Worm (Caenorhabditis elegans) whole organism, L4 larva: ENCODE data around the gene grk-1.

ENCODE experiments used
- F10B5.3 ChIP-seq: sonication (generic microtip); optimal IDR thresholded peaks from 2 replicates; lab custom pipeline; 2016; ENCODE audit warnings: mild to moderate bottlenecking, missing genetic modification characterization, missing compliant biosample characterization
- F44E2.7 ChIP-seq: fragments of 200-800 bp; sonication (Bioruptor generic); IDR thresholded peaks from 2 replicates; pipeline ENCODE4 v2.1.2; 2022; ENCODE audit warnings: missing genetic modification characterization, missing compliant biosample characterization
- T20F7.1 ChIP-seq: fragments of 200-800 bp; sonication (Bioruptor generic); optimal IDR thresholded peaks from 2 replicates; lab custom pipeline; 2018; ENCODE audit warnings: mild to moderate bottlenecking, missing genetic modification characterization, missing compliant biosample characterization
- Y48G9A.11 ChIP-seq: fragments of 200-800 bp; sonication (Bioruptor generic); IDR thresholded peaks from 2 replicates; pipeline ENCODE4 v1.3.6; 2022; ENCODE audit warnings: missing genetic modification reagents, missing genetic modification characterization, missing compliant biosample characterization
- Y75B8A.6 ChIP-seq: fragments of 200-800 bp; sonication (Bioruptor generic); IDR thresholded peaks from 2 replicates; pipeline ENCODE4 v1.3.6; 2022; ENCODE audit warnings: missing genetic modification reagents, missing genetic modification characterization, missing compliant biosample characterization
- aha-1 ChIP-seq: fragments of 150-350 bp; peaks from one replicate; lab custom pipeline; 2014; ENCODE audit warnings: missing biosample characterization, missing genetic modification characterization
- ceh-28 ChIP-seq: fragments of 150-350 bp; optimal IDR thresholded peaks from 2 replicates; lab custom pipeline; 2014; ENCODE audit warnings: missing biosample characterization, missing genetic modification reagents, missing genetic modification characterization
- ceh-32 ChIP-seq: sonication (generic microtip); optimal IDR thresholded peaks from 2 replicates; lab custom pipeline; 2016; ENCODE audit warnings: mild to moderate bottlenecking, missing genetic modification characterization, missing compliant biosample characterization; ENCODE audit not compliant: poor library complexity
- ceh-82 ChIP-seq: sonication (generic microtip); optimal IDR thresholded peaks from 2 replicates; lab custom pipeline; 2017; ENCODE audit warnings: missing biosample characterization, missing genetic modification characterization
- ces-1 ChIP-seq: fragments of 150-350 bp; sonication (generic microtip); optimal IDR thresholded peaks from 4 replicates; lab custom pipeline; 2014; ENCODE audit warnings: missing biosample characterization, missing genetic modification reagents, missing genetic modification characterization
- daf-16 ChIP-seq, 3 experiments: sonication (generic microtip); optimal IDR thresholded peaks; 2 replicates each; lab custom pipeline; 2016 to 2017; ENCODE audit warnings: missing genetic modification characterization in 3 of 3, missing genetic modification reagents in 3 of 3, mild to moderate bottlenecking in 2 of 3, missing compliant biosample characterization in 2 of 3, missing biosample characterization in 1 of 3, moderate library complexity in 1 of 3
- dmd-6 ChIP-seq: fragments of 200-800 bp; sonication (Bioruptor generic); IDR thresholded peaks from 2 replicates; pipeline ENCODE4 v1.3.6; 2022; ENCODE audit warnings: missing genetic modification reagents, missing genetic modification characterization, missing compliant biosample characterization
- dmd-8 ChIP-seq: fragments of 200-800 bp; sonication (Bioruptor generic); IDR thresholded peaks from 2 replicates; pipeline ENCODE4 v1.3.6; 2022; ENCODE audit warnings: missing genetic modification characterization, missing compliant biosample characterization
- duxl-1 ChIP-seq: sonication (generic microtip); optimal IDR thresholded peaks from 2 replicates; lab custom pipeline; 2016; ENCODE audit warnings: mild to moderate bottlenecking, missing genetic modification characterization, moderate library complexity, missing compliant biosample characterization; ENCODE audit not compliant: poor library complexity
- gei-8 ChIP-seq: fragments of 200-800 bp; sonication (Bioruptor generic); optimal IDR thresholded peaks from 2 replicates; lab custom pipeline; 2018; ENCODE audit warnings: mild to moderate bottlenecking, missing genetic modification characterization, missing compliant biosample characterization
- hif-1 ChIP-seq, 2 experiments: sonication (generic microtip); optimal IDR thresholded peaks; 2 replicates each; lab custom pipeline; 2016 to 2017; ENCODE audit warnings: missing compliant biosample characterization in 2 of 2, missing genetic modification characterization in 2 of 2, missing genetic modification reagents in 2 of 2, missing genotype in 2 of 2, mild to moderate bottlenecking in 1 of 2
- hlh-11 ChIP-seq: fragments of 200-800 bp; sonication (Bioruptor generic); optimal IDR thresholded peaks from 2 replicates; lab custom pipeline; 2018; ENCODE audit warnings: mild to moderate bottlenecking, missing genetic modification characterization, missing compliant biosample characterization
- hlh-30 ChIP-seq: sonication (generic microtip); optimal IDR thresholded peaks from 2 replicates; lab custom pipeline; 2017; ENCODE audit warnings: antibody characterized with exemption, mild to moderate bottlenecking, missing genetic modification characterization, missing compliant biosample characterization; ENCODE audit not compliant: insufficient read depth
- jun-1 ChIP-seq: fragments of 150-350 bp; optimal IDR thresholded peaks from 2 replicates; lab custom pipeline; 2014; ENCODE audit warnings: missing biosample characterization, missing genetic modification reagents, missing genetic modification characterization
- lin-15B ChIP-seq: fragments of 150-350 bp; sonication (generic microtip); optimal IDR thresholded peaks from 3 replicates; lab custom pipeline; 2014; ENCODE audit warnings: missing biosample characterization, missing genetic modification characterization
- lin-39 ChIP-seq: fragments of 150-350 bp; optimal IDR thresholded peaks from 2 replicates; lab custom pipeline; 2014; ENCODE audit warnings: missing biosample characterization, missing genetic modification reagents, missing genetic modification characterization
- mdt-29 ChIP-seq: fragments of 200-800 bp; sonication (Bioruptor generic); IDR thresholded peaks from 2 replicates; pipeline ENCODE4 v1.3.6; 2022; ENCODE audit warnings: missing genetic modification reagents, missing genetic modification characterization, missing compliant biosample characterization
- mep-1 ChIP-seq: fragments of 150-350 bp; sonication (generic microtip); optimal IDR thresholded peaks from 3 replicates; lab custom pipeline; 2014; ENCODE audit warnings: missing biosample characterization, missing genetic modification characterization
- mes-2 ChIP-seq: sonication (generic microtip); optimal IDR thresholded peaks from 2 replicates; lab custom pipeline; 2016; ENCODE audit warnings: missing genotype, mild to moderate bottlenecking, missing genetic modification characterization, missing compliant biosample characterization; ENCODE audit not compliant: poor library complexity, severe bottlenecking
- mxl-3 ChIP-seq: fragments of 200-800 bp; sonication (Bioruptor generic); optimal IDR thresholded peaks from 2 replicates; lab custom pipeline; 2018; ENCODE audit warnings: mild to moderate bottlenecking, missing genetic modification characterization, missing compliant biosample characterization
- nhr-11 ChIP-seq: fragments of 150-350 bp; optimal IDR thresholded peaks from 2 replicates; lab custom pipeline; 2014; ENCODE audit warnings: missing biosample characterization, missing genetic modification characterization
- nhr-111 ChIP-seq: fragments of 200-800 bp; sonication (Bioruptor generic); optimal IDR thresholded peaks from 2 replicates; lab custom pipeline; 2018; ENCODE audit warnings: mild to moderate bottlenecking, missing genetic modification characterization, missing compliant biosample characterization
- nhr-25 ChIP-seq: sonication (generic microtip); optimal IDR thresholded peaks from 2 replicates; lab custom pipeline; 2017; ENCODE audit warnings: missing genetic modification characterization, mild to moderate bottlenecking, missing compliant biosample characterization, antibody characterized with exemption, moderate library complexity, borderline replicate concordance; ENCODE audit not compliant: insufficient read depth
- nhr-28 ChIP-seq: fragments of 150-350 bp; optimal IDR thresholded peaks from 2 replicates; lab custom pipeline; 2014; ENCODE audit warnings: missing biosample characterization, missing genetic modification characterization
- nhr-6 ChIP-seq: fragments of 150-350 bp; optimal IDR thresholded peaks from 2 replicates; lab custom pipeline; 2014; ENCODE audit warnings: missing biosample characterization, missing genetic modification characterization
- pqm-1 ChIP-seq: sonication (generic microtip); optimal IDR thresholded peaks from 2 replicates; lab custom pipeline; 2017; ENCODE audit warnings: missing biosample characterization, missing genetic modification characterization
- rbr-2 ChIP-seq: sonication (generic microtip); optimal IDR thresholded peaks from 2 replicates; lab custom pipeline; 2016; ENCODE audit warnings: missing genotype, missing genetic modification characterization, missing compliant biosample characterization
- skn-1 ChIP-seq: fragments of 150-350 bp; optimal IDR thresholded peaks from 2 replicates; lab custom pipeline; 2014; ENCODE audit warnings: missing biosample characterization, missing genetic modification characterization
- snpc-4 ChIP-seq: fragments of 150-350 bp; optimal IDR thresholded peaks from 2 replicates; lab custom pipeline; 2014; ENCODE audit warnings: missing biosample characterization, missing genetic modification characterization
- unc-62 ChIP-seq, 3 experiments: fragments of 150-350 bp in 1 of 3; sonication (generic microtip); optimal IDR thresholded peaks in 2 of 3; peaks in 1 of 3; 1 replicate in 1 of 3; 2 replicates in 2 of 3; lab custom pipeline; 2014 to 2017; ENCODE audit warnings: missing biosample characterization in 3 of 3, missing genetic modification characterization in 3 of 3, missing genetic modification reagents in 3 of 3, missing genotype in 1 of 3
- zfp-2 ChIP-seq: sonication (generic microtip); optimal IDR thresholded peaks from 2 replicates; lab custom pipeline; 2016; ENCODE audit warnings: mild to moderate bottlenecking, missing genetic modification characterization, missing compliant biosample characterization
- ztf-11 ChIP-seq: fragments of 150-350 bp; optimal IDR thresholded peaks from 2 replicates; lab custom pipeline; 2014; ENCODE audit warnings: missing biosample characterization, missing genetic modification characterization
- ztf-7 ChIP-seq: fragments of 150-350 bp; optimal IDR thresholded peaks from 2 replicates; lab custom pipeline; 2014; ENCODE audit warnings: missing biosample characterization, missing genetic modification characterization

grk-1 gene

DNA sequence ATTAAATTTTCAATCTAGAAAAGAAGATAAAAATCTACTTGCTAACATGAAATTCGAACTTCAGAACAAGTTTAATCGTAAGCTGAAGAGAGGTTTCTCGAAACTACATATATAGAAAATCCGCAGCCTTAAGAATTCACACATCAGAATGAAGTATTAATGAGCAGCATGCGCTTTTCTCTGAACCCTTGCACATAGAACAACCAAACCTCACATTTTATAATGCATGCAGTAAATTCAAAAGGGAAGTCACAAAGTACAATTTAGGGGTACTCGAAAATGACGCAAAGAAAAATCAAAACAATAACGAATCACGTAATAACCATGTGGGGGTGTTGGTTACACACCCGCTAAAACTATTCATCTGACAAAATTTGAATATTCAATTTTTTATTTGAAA lies 42.5 kb downstream of the grk-1 start:
- TF ChIP-seq hif-1 (tag; optimal IDR thresholded peaks at IDR 0.05; lab: Kevin White, UChicago) (peak in 1 of 2 experiments; percentile 16), dmd-6 (GFP tag; lab: Robert Waterston, UW) (0 out of 2 replicates have a peak, but pooled peaks have one; percentile 27), aha-1 (tag; lab: Kevin White, UChicago) (peak; percentile 82)

DNA sequence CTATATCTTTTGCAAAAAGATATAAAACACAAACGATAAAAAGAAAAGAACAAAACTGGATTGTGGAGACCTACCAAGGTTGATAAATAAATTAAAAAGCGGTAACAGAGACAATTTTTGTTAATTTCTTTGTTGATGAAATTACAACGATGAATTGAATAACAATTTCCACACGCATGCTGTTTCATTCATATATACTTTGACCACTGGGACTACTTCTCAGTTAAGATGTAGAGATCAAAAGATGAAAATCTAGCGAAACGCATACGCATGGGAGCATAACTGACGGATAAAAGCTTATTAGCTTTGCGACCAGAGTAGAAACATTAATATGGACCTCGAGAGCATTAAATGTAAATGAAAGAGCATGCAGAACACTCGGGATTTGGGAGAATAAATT lies 43.0 kb downstream of the grk-1 start:
- TF ChIP-seq F10B5.3: no peak
- TF ChIP-seq nhr-111 (GFP tag; lab: Kevin White, UChicago): no peak
- TF ChIP-seq hlh-30 (tag; lab: Kevin White, UChicago): no peak
- TF ChIP-seq mdt-29 (GFP tag; lab: Robert Waterston, UW): no peak
- TF ChIP-seq nhr-25 (tag; lab: Kevin White, UChicago): no peak
- TF ChIP-seq lin-39 (tag; lab: Kevin White, UChicago): no peak
- TF ChIP-seq snpc-4 (tag; lab: Kevin White, UChicago): no peak
- no peak for TF ChIP-seq pqm-1 (tag; lab: Kevin White, UChicago)
- TF ChIP-seq zfp-2 (tag; lab: Kevin White, UChicago): no peak

DNA sequence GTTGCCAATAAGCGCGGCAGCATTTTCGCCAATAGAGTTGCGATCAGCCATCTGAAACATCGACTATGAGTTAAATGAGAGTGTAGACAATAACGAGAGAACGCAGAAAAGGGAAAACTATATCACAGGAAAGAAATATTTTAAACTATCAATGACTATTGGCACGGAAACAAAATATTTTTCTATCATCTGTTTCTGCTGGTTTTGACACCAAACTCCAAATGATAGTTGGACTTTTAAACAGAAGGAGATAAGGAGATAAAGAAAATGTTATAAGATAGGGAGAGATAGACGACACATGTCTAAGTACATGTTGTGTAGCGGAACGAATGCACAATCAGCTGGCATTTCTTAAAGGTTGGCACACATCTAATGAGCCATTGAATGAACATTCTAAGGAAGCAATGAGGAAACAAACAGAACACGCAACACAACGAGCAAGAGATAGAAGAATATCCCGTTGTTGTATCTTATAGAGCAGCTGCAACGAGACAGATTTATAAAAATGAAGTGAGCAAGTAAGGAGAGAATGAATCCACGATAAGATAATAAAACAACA lies 44.4 kb downstream of the grk-1 start, which contains the start of gene cysl-1:
Gene cysl-1 (minus strand): TSS at position 51 of the 559 bp plus-strand sequence.
- no peak for TF ChIP-seq ceh-28 (tag; lab: Kevin White, UChicago)
- peak; percentile 28 for TF ChIP-seq nhr-28 (tag; lab: Kevin White, UChicago)
- TF ChIP-seq skn-1 (tag; lab: Kevin White, UChicago): no peak
- peak; percentile 35 for TF ChIP-seq mxl-3
- peak; percentile 23 for TF ChIP-seq hlh-11
- TF ChIP-seq daf-16 (GFP tag; optimal IDR thresholded peaks at IDR 0.05; lab: Kevin White, UChicago): peak in 1 of 2 experiments; percentile 80
- TF ChIP-seq daf-16 (tag; optimal IDR thresholded peaks at IDR 0.05; lab: Kevin White, UChicago): no peak
- peak; percentile 24 for TF ChIP-seq nhr-11 (tag; lab: Kevin White, UChicago)
- TF ChIP-seq nhr-6 (tag; lab: Kevin White, UChicago): no peak

- TF ChIP-seq F10B5.3 (no peak), ztf-7 (tag; lab: Kevin White, UChicago) (no peak), ces-1 (GFP tag; lab: Kevin White, UChicago) (no peak), Y48G9A.11 (no peak), jun-1 (tag; lab: Kevin White, UChicago) (no peak), ceh-32 (tag; lab: Kevin White, UChicago) (no peak), dmd-8 (GFP tag; lab: Robert Waterston, UW) (no peak), T20F7.1 (no peak), skn-1 (tag; lab: Kevin White, UChicago) (no peak), unc-62 (GFP tag; optimal IDR thresholded peaks at IDR 0.05 in 1 of 2; lab: Kevin White, UChicago) (no peak), unc-62 (tag; optimal IDR thresholded peaks at IDR 0.05; lab: Kevin White, UChicago) (no peak)
Measured at ce11 chrX:9948963-9949362, 50.0 kb downstream of the grk-1 start, which contains the start of gene nas-37. TSS of gene nas-37 (minus strand) at chrX:9949063.

- TF ChIP-seq hif-1 (tag; optimal IDR thresholded peaks at IDR 0.05; lab: Kevin White, UChicago) (no peak), nhr-28 (tag; lab: Kevin White, UChicago) (no peak), unc-62 (GFP tag; optimal IDR thresholded peaks at IDR 0.05 in 1 of 2; lab: Kevin White, UChicago) (peak in 1 of 2 experiments; percentile 96), unc-62 (tag; optimal IDR thresholded peaks at IDR 0.05; lab: Kevin White, UChicago) (no peak)
Measured at ce11 chrX:9948528-9948927, 50.5 kb downstream of the grk-1 start.

DNA sequence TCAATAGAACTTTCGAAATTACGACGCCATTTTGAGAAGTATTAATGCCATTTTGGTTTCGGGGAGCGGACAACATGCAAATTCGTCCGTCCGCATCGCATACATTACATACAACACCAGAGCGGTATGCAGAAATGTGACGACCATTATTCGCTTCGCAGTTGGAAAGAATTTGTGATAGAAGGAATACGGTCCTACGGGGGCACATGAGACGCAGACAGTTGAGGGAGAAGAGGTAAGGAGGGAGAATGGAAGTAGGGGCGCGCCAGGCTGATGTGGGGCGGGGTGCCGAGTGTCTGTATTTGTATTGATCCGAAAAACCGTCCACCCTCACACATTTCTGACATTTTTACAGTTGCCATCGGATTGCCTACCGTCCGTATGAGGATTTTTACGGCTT lies 57.6 kb downstream of the grk-1 start:
- TF ChIP-seq lin-15B (tag; lab: Kevin White, UChicago) (no peak), mep-1 (tag; lab: Kevin White, UChicago) (no peak), hlh-11 (no peak), mes-2 (peak; percentile 13), aha-1 (tag; lab: Kevin White, UChicago) (peak; percentile 85), ceh-82 (tag; lab: Kevin White, UChicago) (no peak), jun-1 (tag; lab: Kevin White, UChicago) (no peak), mxl-3 (peak; percentile 8), F10B5.3 (no peak), duxl-1 (tag; lab: Kevin White, UChicago) (no peak), rbr-2 (tag; lab: Kevin White, UChicago) (no peak), nhr-25 (tag; lab: Kevin White, UChicago) (no peak), gei-8 (no peak), F44E2.7 (GFP tag; lab: Robert Waterston, UW) (no peak), Y75B8A.6 (no peak), ztf-11 (tag; lab: Kevin White, UChicago) (no peak), nhr-111 (GFP tag; lab: Kevin White, UChicago) (no peak)
